Worm (Caenorhabditis elegans) whole organism, L2 larva: ENCODE data around the gene cisd-1.
A peak's percentile ranks its signal among the peaks of the same experiment; 100 is the strongest.

Source experiments
- F13H6.1 ChIP-seq: sonication (generic microtip); optimal IDR thresholded peaks from 2 replicates; lab custom pipeline; 2016; ENCODE audit warnings: missing genetic modification characterization, missing compliant biosample characterization
- ZK546.5 ChIP-seq: sonication (generic microtip); optimal IDR thresholded peaks from 2 replicates; lab custom pipeline; 2017; ENCODE audit warnings: missing biosample characterization, missing genetic modification characterization
- egl-27 ChIP-seq: sonication (generic microtip); optimal IDR thresholded peaks from 3 replicates; lab custom pipeline; 2017; ENCODE audit warnings: missing biosample characterization, missing genetic modification reagents, missing genetic modification characterization
- fos-1 ChIP-seq: fragments of 150-350 bp; optimal IDR thresholded peaks from 2 replicates; lab custom pipeline; 2014; ENCODE audit warnings: missing biosample characterization, missing genetic modification characterization
- mbf-1 ChIP-seq: sonication (generic microtip); optimal IDR thresholded peaks from 2 replicates; lab custom pipeline; 2017; ENCODE audit warnings: missing biosample characterization, missing genetic modification characterization
- zag-1 ChIP-seq: fragments of 150-350 bp; optimal IDR thresholded peaks from 2 replicates; lab custom pipeline; 2014; ENCODE audit warnings: missing biosample characterization, missing genetic modification characterization
- ztf-11 ChIP-seq: sonication (generic microtip); optimal IDR thresholded peaks from 2 replicates; lab custom pipeline; 2017; ENCODE audit warnings: missing biosample characterization, missing genetic modification characterization

DNA sequence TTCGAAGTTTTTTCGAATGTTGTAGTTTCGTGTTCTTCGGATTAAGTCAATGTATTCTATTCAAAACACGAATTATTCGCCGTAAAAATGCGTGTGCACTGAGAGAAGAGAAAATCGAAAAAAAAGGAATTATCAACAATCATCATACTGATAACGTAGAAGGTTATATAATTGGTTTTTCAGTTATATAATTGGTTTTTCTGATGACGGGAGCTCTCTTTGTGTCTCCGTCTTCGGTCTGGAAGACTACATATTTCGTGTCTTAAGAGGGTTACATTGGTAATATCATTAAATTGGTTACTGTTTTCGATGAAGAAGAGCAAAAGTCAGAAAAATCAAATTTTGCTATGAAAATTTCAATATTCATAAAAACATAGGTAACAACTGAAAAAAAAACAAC is 9.5 kb downstream of the cisd-1 start:
- TF ChIP-seq ztf-11 (tag; lab: Kevin White, UChicago) = no peak
- TF ChIP-seq egl-27 = no peak
- TF ChIP-seq ZK546.5 (tag; lab: Kevin White, UChicago) = no peak
- TF ChIP-seq mbf-1 (tag; lab: Kevin White, UChicago) = no peak
- TF ChIP-seq zag-1 (tag; lab: Kevin White, UChicago) = no peak
- no peak for TF ChIP-seq F13H6.1 (tag; lab: Kevin White, UChicago)
- peak; percentile 52 for TF ChIP-seq fos-1 (tag; lab: Kevin White, UChicago)
